Fruit fly (Drosophila melanogaster): ENCODE data around the gene Rsbp15.

The Rsbp15 gene

dm6 chr3R:12222093-12222492 lies at the start of gene Rsbp15:
Rsbp15 (plus strand) TSS chr3R:12222387.
- no peak for TF ChIP-seq CG17801 (GFP tag; optimal IDR thresholded peaks at IDR 0.05; ENCODE audit: partially characterized antibody)

DNA sequence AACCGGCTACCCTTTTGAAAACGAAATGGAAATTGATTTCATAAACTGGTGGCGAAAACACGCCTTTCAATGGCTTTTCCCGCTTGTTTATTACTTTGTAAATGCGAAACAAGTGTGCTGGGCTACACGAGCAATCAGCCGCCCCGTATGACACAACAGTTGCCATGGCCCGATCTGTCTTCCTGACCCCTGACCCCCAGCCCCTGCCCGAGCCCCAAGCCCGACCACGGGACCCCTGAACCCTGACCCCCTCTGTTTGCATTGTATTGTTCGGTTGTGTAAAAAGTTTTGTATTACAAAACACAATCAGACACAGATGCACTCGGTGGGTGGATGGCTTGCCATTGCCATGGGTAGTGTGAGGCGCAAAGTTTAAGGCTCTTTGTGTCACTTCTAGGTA lies 36.6 kb upstream of the Rsbp15 start:
- no peak for TF ChIP-seq CG17801 (GFP tag; optimal IDR thresholded peaks at IDR 0.05; ENCODE audit: partially characterized antibody)

DNA sequence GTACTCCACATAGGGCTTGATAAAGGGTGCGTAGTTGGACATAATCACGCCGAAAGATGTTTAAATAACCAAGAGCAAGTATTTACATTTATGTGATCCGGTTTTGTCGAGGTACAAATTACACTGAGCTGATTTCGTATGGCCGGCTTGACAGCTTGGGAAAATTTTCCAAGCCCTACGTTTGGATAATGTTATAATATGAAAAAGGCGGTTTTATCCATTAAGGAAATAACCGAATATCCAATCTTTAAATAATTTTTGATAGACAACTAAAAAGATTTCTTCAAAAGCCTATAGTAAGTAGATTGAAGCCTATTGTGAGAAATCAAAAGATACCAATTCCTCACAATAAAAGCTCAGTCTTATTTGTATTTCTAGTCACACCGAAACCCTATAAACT lies 27.3 kb upstream of the Rsbp15 start, which contains the start of the genes eIF3d2 and CG43450:
Gene eIF3d2, minus strand, starts transcription at position 101 of the 400 bp plus-strand sequence.
Gene CG43450, plus strand, starts transcription at position 384 of the 400 bp plus-strand sequence.
- no peak for TF ChIP-seq CG17801 (GFP tag; optimal IDR thresholded peaks at IDR 0.05; ENCODE audit: partially characterized antibody)

dm6 chr3R:12196100-12196499 lies 26.1 kb upstream of the Rsbp15 start:
- no peak for TF ChIP-seq CG17801 (GFP tag; optimal IDR thresholded peaks at IDR 0.05; ENCODE audit: partially characterized antibody)

dm6 chr3R:12197641-12198040 lies 24.5 kb upstream of the Rsbp15 start, which contains the start of gene Adk1:
Adk1 (plus strand) TSS chr3R:12197941.
- TF ChIP-seq CG17801 (GFP tag; optimal IDR thresholded peaks at IDR 0.05; ENCODE audit: partially characterized antibody) = no peak

- TF ChIP-seq CG17801 (GFP tag; optimal IDR thresholded peaks at IDR 0.05; ENCODE audit: partially characterized antibody) = no peak
Measured at dm6 chr3R:12210260-12210659, 11.9 kb upstream of the Rsbp15 start, which contains the start of gene CG4830. CG4830 (minus strand) TSS chr3R:12210360.

dm6 chr3R:12211552-12211951 lies 10.6 kb upstream of the Rsbp15 start:
- no peak for TF ChIP-seq CG17801 (GFP tag; optimal IDR thresholded peaks at IDR 0.05; ENCODE audit: partially characterized antibody)

dm6 chr3R:12214201-12214600 lies 8.0 kb upstream of the Rsbp15 start, which contains the start of gene CG14742:
CG14742 (plus strand) TSS chr3R:12214501.
- no peak for TF ChIP-seq CG17801 (GFP tag; optimal IDR thresholded peaks at IDR 0.05; ENCODE audit: partially characterized antibody)

dm6 chr3R:12219497-12219896 lies 2.7 kb upstream of the Rsbp15 start, which contains the start of gene Cog1:
Cog1 (minus strand) TSS chr3R:12219686.
- TF ChIP-seq CG17801 (GFP tag; optimal IDR thresholded peaks at IDR 0.05; ENCODE audit: partially characterized antibody) = no peak

DNA sequence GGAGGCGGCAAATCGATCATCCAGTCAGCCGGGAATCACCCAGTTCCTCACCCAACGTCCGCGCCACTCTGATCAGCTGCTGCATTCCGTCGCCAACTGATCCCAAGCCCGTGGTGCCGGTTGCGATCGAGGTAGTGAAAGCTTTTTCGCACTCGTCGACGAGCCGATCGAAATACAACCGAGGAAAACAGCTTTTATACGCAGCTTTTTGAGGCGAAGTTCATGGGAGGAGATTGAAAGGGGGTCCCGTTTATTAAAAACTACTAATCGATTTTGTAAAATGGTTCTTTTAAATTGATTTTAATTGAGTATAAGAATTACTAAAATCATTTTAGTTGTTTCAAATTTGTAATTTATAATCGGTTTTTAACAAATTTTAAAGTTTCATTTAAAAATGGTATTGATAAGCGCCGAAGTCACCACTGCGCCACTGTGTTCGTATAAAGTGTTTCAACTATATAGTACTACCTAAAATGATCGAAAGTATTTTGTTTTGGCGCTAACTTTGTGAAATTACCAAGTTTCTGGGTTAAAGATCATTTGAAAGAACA lies 746 bp upstream of the Rsbp15 start, which contains the start of gene CG4860:
Gene CG4860, minus strand, starts transcription at position 99 of the 551 bp plus-strand sequence.
- peak; percentile 80 for TF ChIP-seq CG17801 (GFP tag; optimal IDR thresholded peaks at IDR 0.05; ENCODE audit: partially characterized antibody)

DNA sequence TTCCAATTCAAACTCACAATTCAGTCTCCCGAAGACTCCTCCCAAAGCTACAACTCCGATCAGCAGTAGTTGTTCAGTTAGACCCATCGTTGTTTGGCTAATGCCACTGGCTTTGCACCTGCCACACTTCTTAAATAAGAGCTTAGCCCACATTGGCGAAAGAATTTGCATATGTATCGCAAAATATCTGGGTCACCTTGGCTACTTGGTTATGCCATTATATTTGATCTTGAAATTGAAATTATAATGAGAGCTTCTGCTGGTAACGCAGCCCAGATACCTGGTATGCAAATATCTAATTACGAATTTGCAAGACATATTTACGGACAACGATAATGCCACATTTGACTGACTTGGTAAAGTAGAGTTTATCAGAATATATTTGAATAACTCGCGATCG lies 2.7 kb downstream of the Rsbp15 start, which contains the start of gene CG17404:
Gene CG17404, minus strand, starts transcription at position 101 of the 400 bp plus-strand sequence.
- TF ChIP-seq CG17801 (GFP tag; optimal IDR thresholded peaks at IDR 0.05; ENCODE audit: partially characterized antibody) = no peak

dm6 chr3R:12226239-12226638 lies 4.1 kb downstream of the Rsbp15 start, which contains the start of gene CG12256:
CG12256 (minus strand) TSS chr3R:12226339.
- no peak for TF ChIP-seq CG17801 (GFP tag; optimal IDR thresholded peaks at IDR 0.05; ENCODE audit: partially characterized antibody)

DNA sequence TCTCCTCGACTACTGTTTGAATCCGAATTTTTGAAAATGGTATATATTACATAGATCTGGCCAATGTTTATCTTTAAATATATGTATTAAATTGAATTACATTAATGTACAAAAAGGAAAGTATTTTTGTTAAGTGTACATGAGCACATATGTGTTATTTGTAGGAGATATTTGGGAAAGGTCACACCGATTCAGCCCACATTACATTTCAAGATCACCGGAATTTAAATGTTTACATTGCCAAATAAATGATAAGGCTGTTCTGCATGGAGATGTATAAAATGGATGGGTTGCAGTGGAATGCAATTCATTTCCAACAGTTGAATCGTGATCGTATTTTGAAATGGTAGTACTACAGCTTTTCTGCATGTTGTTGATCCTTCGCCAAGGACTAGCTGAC lies 6.9 kb downstream of the Rsbp15 start, which contains the start of gene CG3916:
Gene CG3916, plus strand, starts transcription at position 301 of the 400 bp plus-strand sequence.
- TF ChIP-seq CG17801 (GFP tag; optimal IDR thresholded peaks at IDR 0.05; ENCODE audit: partially characterized antibody) = no peak

- TF ChIP-seq CG17801 (GFP tag; optimal IDR thresholded peaks at IDR 0.05; ENCODE audit: partially characterized antibody) = no peak
Measured at dm6 chr3R:12232629-12233028, 10.4 kb downstream of the Rsbp15 start, which contains the start of gene Pglym87. Pglym87 (minus strand) TSS chr3R:12232729.

- no peak for TF ChIP-seq CG17801 (GFP tag; optimal IDR thresholded peaks at IDR 0.05; ENCODE audit: partially characterized antibody)
Measured at dm6 chr3R:12234584-12234983, 12.4 kb downstream of the Rsbp15 start, which contains the start of gene Cyp313a5. Cyp313a5 (minus strand) TSS chr3R:12234684.

DNA sequence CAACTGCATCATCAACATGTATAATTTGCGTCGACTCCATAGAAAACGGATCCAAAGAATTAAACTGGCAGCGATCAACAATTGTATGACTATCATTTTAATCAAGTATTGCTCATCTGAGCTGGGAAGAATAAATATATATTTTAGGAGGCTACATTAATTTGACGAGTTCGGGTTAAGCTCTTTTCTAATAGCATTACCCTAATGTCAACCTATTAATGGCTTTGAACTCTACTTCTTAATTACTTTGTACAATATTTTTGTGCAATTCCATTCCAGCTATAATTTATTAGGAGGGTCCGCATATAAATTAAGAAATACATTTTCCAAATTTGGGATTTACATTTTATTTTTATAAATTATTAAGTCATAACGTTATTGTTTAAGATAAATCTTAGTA lies 14.6 kb downstream of the Rsbp15 start, which contains the start of gene Cyp313a2:
Gene Cyp313a2, minus strand, starts transcription at position 101 of the 400 bp plus-strand sequence.
- TF ChIP-seq CG17801 (GFP tag; optimal IDR thresholded peaks at IDR 0.05; ENCODE audit: partially characterized antibody) = no peak
